Worm (Caenorhabditis elegans): Measurements from ENCODE around the gene fem-2.

DNA sequence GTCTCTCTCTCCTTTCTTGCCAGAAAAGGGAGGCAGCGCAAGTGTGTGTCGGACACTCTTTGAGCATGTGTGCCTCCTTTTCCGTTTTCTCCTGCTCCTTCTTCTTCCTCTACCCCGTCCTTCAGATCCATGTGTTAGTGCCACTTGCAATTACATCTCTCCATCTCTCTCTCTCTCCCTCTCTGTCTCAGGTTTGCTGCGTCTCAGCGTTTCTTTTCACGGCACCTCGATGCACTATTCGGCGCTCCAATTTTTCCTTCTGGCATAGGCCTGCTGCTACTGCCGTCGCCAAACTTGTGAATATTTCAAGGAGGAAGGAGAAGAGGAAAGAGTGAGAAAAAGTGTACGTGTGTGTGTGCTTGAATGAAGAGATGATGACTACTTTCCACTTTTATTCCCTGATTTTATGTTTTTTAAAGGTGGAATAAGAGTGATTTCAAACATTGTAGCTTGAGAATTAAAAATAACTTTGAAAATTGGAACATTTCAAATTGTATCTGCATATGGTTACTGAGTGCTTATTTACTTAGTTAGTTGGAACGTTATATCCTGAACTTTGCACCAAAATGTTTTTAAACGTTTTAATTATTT lies 34.0 kb upstream of the fem-2 start, which contains the start of gene W02B3.3:
- no peak for TF ChIP-seq ceh-82 (tag; optimal IDR thresholded peaks at IDR 0.05)
- TF ChIP-seq R02D3.7 (tag; optimal IDR thresholded peaks at IDR 0.05), result no peak
- no peak for TF ChIP-seq nhr-11 (tag; optimal IDR thresholded peaks at IDR 0.05)
